Worm (Caenorhabditis elegans) whole organism, L4 larva: ENCODE results near the gene cks-1.
A peak's percentile ranks its signal among the peaks of the same experiment; 100 is the strongest.

ENCODE experiments used
- F49E8.2 ChIP-seq: sonication (generic microtip); optimal IDR thresholded peaks from 2 replicates; lab custom pipeline; 2016; ENCODE audit warnings: missing compliant biosample characterization, mild to moderate bottlenecking, missing genetic modification characterization, borderline replicate concordance
- T26A8.4 ChIP-seq: fragments of 200-800 bp; sonication (Bioruptor generic); IDR thresholded peaks from 2 replicates; pipeline ENCODE4 v1.3.6; 2022; ENCODE audit warnings: missing genetic modification characterization, missing compliant biosample characterization
- Y48G9A.11 ChIP-seq: fragments of 200-800 bp; sonication (Bioruptor generic); IDR thresholded peaks from 2 replicates; pipeline ENCODE4 v1.3.6; 2022; ENCODE audit warnings: missing genetic modification reagents, missing genetic modification characterization, missing compliant biosample characterization
- Y75B8A.6 ChIP-seq: fragments of 200-800 bp; sonication (Bioruptor generic); IDR thresholded peaks from 2 replicates; pipeline ENCODE4 v1.3.6; 2022; ENCODE audit warnings: missing genetic modification reagents, missing genetic modification characterization, missing compliant biosample characterization
- aha-1 ChIP-seq: fragments of 150-350 bp; peaks from one replicate; lab custom pipeline; 2014; ENCODE audit warnings: missing biosample characterization, missing genetic modification characterization
- arid-1 ChIP-seq: fragments of 200-800 bp; sonication (Bioruptor generic); conservative IDR thresholded peaks from 2 replicates; pipeline ENCODE4 v1.3.6; 2022; ENCODE audit warnings: missing genetic modification reagents, missing genetic modification characterization, missing compliant biosample characterization
- attf-4 ChIP-seq: sonication (generic microtip); optimal IDR thresholded peaks from 3 replicates; lab custom pipeline; 2017; ENCODE audit warnings: missing biosample characterization, missing genetic modification characterization
- ceh-82 ChIP-seq: sonication (generic microtip); optimal IDR thresholded peaks from 2 replicates; lab custom pipeline; 2017; ENCODE audit warnings: missing biosample characterization, missing genetic modification characterization
- cey-2 ChIP-seq: sonication (generic microtip); optimal IDR thresholded peaks from 3 replicates; lab custom pipeline; 2017; ENCODE audit warnings: missing genetic modification characterization, mild to moderate bottlenecking, missing compliant biosample characterization, antibody characterized with exemption, borderline replicate concordance; ENCODE audit not compliant: insufficient read depth
- ctbp-1 ChIP-seq: fragments of 200-800 bp; sonication (Bioruptor generic); IDR thresholded peaks from 2 replicates; pipeline ENCODE4 v1.3.6; 2022; ENCODE audit warnings: missing genetic modification reagents, missing genetic modification characterization, missing compliant biosample characterization
- daf-12 ChIP-seq: fragments of 150-350 bp; optimal IDR thresholded peaks from 2 replicates; lab custom pipeline; 2014; ENCODE audit warnings: missing biosample characterization, missing genetic modification reagents, missing genetic modification characterization
- daf-16 ChIP-seq, 3 experiments: sonication (generic microtip); optimal IDR thresholded peaks; 2 replicates each; lab custom pipeline; 2016 to 2017; ENCODE audit warnings: missing genetic modification characterization in 3 of 3, missing genetic modification reagents in 3 of 3, mild to moderate bottlenecking in 2 of 3, missing compliant biosample characterization in 2 of 3, missing biosample characterization in 1 of 3, moderate library complexity in 1 of 3
- dmd-9 ChIP-seq: fragments of 200-800 bp; sonication (Bioruptor generic); IDR thresholded peaks from 2 replicates; pipeline ENCODE4 v1.3.6; 2022; ENCODE audit warnings: missing genetic modification reagents, missing genetic modification characterization, missing compliant biosample characterization
- fos-1 ChIP-seq: fragments of 150-350 bp; optimal IDR thresholded peaks from 2 replicates; lab custom pipeline; 2014; ENCODE audit warnings: missing biosample characterization, missing genetic modification characterization
- lim-7 ChIP-seq: fragments of 200-800 bp; sonication (Bioruptor generic); IDR thresholded peaks from 2 replicates; pipeline ENCODE4 v1.3.6; 2022; ENCODE audit warnings: missing genetic modification characterization, missing compliant biosample characterization
- lin-15B ChIP-seq: fragments of 150-350 bp; sonication (generic microtip); optimal IDR thresholded peaks from 3 replicates; lab custom pipeline; 2014; ENCODE audit warnings: missing biosample characterization, missing genetic modification characterization
- lin-29 ChIP-seq: fragments of 200-800 bp; sonication (Bioruptor generic); IDR thresholded peaks from 2 replicates; pipeline ENCODE4 v1.3.6; 2022; ENCODE audit warnings: missing genetic modification reagents, missing genetic modification characterization, missing compliant biosample characterization
- lin-38 ChIP-seq: fragments of 200-800 bp; sonication (Bioruptor generic); IDR thresholded peaks from 2 replicates; pipeline ENCODE4 v1.3.6; 2022; ENCODE audit warnings: missing genetic modification reagents, missing genetic modification characterization, missing compliant biosample characterization
- lin-39 ChIP-seq: fragments of 150-350 bp; optimal IDR thresholded peaks from 2 replicates; lab custom pipeline; 2014; ENCODE audit warnings: missing biosample characterization, missing genetic modification reagents, missing genetic modification characterization
- mdl-1 ChIP-seq, 2 experiments: fragments of 150-350 bp in 1 of 2; sonication (generic microtip) in 1 of 2; optimal IDR thresholded peaks; 2 replicates each; lab custom pipeline; 2014 to 2017; ENCODE audit warnings: missing biosample characterization in 2 of 2, missing genetic modification characterization in 2 of 2
- mep-1 ChIP-seq: fragments of 150-350 bp; sonication (generic microtip); optimal IDR thresholded peaks from 3 replicates; lab custom pipeline; 2014; ENCODE audit warnings: missing biosample characterization, missing genetic modification characterization
- mes-2 ChIP-seq: sonication (generic microtip); optimal IDR thresholded peaks from 2 replicates; lab custom pipeline; 2016; ENCODE audit warnings: missing genotype, mild to moderate bottlenecking, missing genetic modification characterization, missing compliant biosample characterization; ENCODE audit not compliant: poor library complexity, severe bottlenecking
- nhr-111 ChIP-seq: fragments of 200-800 bp; sonication (Bioruptor generic); optimal IDR thresholded peaks from 2 replicates; lab custom pipeline; 2018; ENCODE audit warnings: mild to moderate bottlenecking, missing genetic modification characterization, missing compliant biosample characterization
- nhr-25 ChIP-seq: sonication (generic microtip); optimal IDR thresholded peaks from 2 replicates; lab custom pipeline; 2017; ENCODE audit warnings: missing genetic modification characterization, mild to moderate bottlenecking, missing compliant biosample characterization, antibody characterized with exemption, moderate library complexity, borderline replicate concordance; ENCODE audit not compliant: insufficient read depth
- nhr-6 ChIP-seq: fragments of 150-350 bp; optimal IDR thresholded peaks from 2 replicates; lab custom pipeline; 2014; ENCODE audit warnings: missing biosample characterization, missing genetic modification characterization
- nhr-76 ChIP-seq: fragments of 150-350 bp; optimal IDR thresholded peaks from 2 replicates; lab custom pipeline; 2014; ENCODE audit warnings: missing biosample characterization, missing genetic modification characterization
- php-3 ChIP-seq: fragments of 200-800 bp; sonication (Bioruptor generic); IDR thresholded peaks from 2 replicates; pipeline ENCODE4 v1.3.6; 2022; ENCODE audit warnings: missing genetic modification reagents, missing genetic modification characterization, missing compliant biosample characterization
- rbr-2 ChIP-seq: sonication (generic microtip); optimal IDR thresholded peaks from 2 replicates; lab custom pipeline; 2016; ENCODE audit warnings: missing genotype, missing genetic modification characterization, missing compliant biosample characterization
- set-16 ChIP-seq: fragments of 200-800 bp; sonication (Bioruptor generic); IDR thresholded peaks from 2 replicates; pipeline ENCODE4 v1.3.6; 2022; ENCODE audit warnings: missing genetic modification reagents, missing genetic modification characterization, missing compliant biosample characterization
- tag-97 ChIP-seq: fragments of 200-800 bp; sonication (Bioruptor generic); IDR thresholded peaks from 2 replicates; pipeline ENCODE4 v1.3.6; 2022; ENCODE audit warnings: missing genetic modification characterization, missing compliant biosample characterization
- tra-1 ChIP-seq: fragments of 200-800 bp; sonication (Bioruptor generic); IDR thresholded peaks from 2 replicates; pipeline ENCODE4 v1.3.6; 2022; ENCODE audit warnings: missing genetic modification reagents, missing genetic modification characterization, missing compliant biosample characterization
- unc-130 ChIP-seq: sonication (generic microtip); optimal IDR thresholded peaks from 2 replicates; lab custom pipeline; 2016; ENCODE audit warnings: missing genetic modification reagents, missing genetic modification characterization, missing compliant biosample characterization
- unc-62 ChIP-seq, 3 experiments: fragments of 150-350 bp in 1 of 3; sonication (generic microtip); optimal IDR thresholded peaks in 2 of 3; peaks in 1 of 3; 1 replicate in 1 of 3; 2 replicates in 2 of 3; lab custom pipeline; 2014 to 2017; ENCODE audit warnings: missing biosample characterization in 3 of 3, missing genetic modification characterization in 3 of 3, missing genetic modification reagents in 3 of 3, missing genotype in 1 of 3
- zip-11 ChIP-seq: fragments of 200-800 bp; sonication (Bioruptor generic); IDR thresholded peaks from 2 replicates; pipeline ENCODE4 v1.3.6; 2022; ENCODE audit warnings: missing genetic modification characterization, missing compliant biosample characterization
- zip-2 ChIP-seq: fragments of 150-350 bp; optimal IDR thresholded peaks from 2 replicates; lab custom pipeline; 2014; ENCODE audit warnings: missing biosample characterization, missing genetic modification characterization

Gene cks-1

DNA sequence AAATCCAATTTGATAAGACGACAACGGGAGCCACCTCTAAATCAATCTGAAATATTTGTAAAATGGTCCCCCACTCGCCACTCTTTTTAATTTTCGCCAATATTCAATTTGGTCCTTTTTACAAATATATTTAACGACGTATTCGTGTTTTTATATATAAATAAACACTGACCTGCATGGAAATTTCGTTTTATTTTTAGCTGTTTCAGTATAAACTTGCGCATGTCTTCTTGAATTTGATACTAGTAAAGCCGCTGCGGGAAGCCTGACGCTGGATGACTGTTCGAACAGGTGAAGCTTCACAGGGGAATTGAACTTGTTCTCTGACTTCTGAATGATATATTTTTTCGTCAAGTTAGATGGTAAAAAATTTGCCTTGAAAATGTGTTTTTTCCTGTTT, 827 bp downstream of the cks-1 start:
- TF ChIP-seq nhr-6 (tag; lab: Kevin White, UChicago) (no peak), zip-11 (GFP tag; lab: Robert Waterston, UW) (no peak), T26A8.4 (GFP tag; lab: Robert Waterston, UW) (no peak), lin-39 (tag; lab: Kevin White, UChicago) (no peak), ctbp-1 (GFP tag; lab: Robert Waterston, UW) (no peak), aha-1 (tag; lab: Kevin White, UChicago) (no peak), mep-1 (tag; lab: Kevin White, UChicago) (no peak), nhr-76 (tag; lab: Kevin White, UChicago) (no peak), attf-4 (tag; lab: Kevin White, UChicago) (no peak), zip-2 (tag; lab: Kevin White, UChicago) (no peak), rbr-2 (tag; lab: Kevin White, UChicago) (no peak), F49E8.2 (tag; lab: Kevin White, UChicago) (peak; percentile 20), lin-38 (GFP tag; lab: Robert Waterston, UW) (0 out of 2 replicates have a peak, but pooled peaks have one; percentile 16)

DNA sequence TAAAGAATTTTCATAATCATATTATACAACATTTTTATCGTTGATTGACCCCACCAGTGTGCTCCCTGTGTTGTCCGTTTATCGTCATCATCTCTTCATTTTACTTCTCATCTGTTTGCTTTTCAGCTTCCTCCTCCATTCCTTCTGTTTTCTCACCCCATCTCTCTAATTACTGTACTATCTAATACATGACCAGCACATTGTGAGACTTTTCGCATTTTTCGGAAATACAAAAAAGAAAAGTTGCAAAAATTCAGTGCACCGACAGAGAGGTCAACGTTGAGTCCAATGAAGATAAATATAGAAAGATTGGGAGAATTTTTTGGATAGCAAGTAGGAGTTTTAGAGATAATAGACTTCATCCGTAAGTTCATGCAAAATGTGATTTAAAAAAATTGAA, 6.2 kb downstream of the cks-1 start:
- TF ChIP-seq nhr-76 (tag; lab: Kevin White, UChicago) (no peak), unc-62 (GFP tag; optimal IDR thresholded peaks at IDR 0.05 in 1 of 2; lab: Kevin White, UChicago) (peak in 1 of 2 experiments; percentile 95), unc-62 (tag; optimal IDR thresholded peaks at IDR 0.05; lab: Kevin White, UChicago) (no peak), nhr-111 (no peak), daf-12 (tag; lab: Kevin White, UChicago) (no peak)

DNA sequence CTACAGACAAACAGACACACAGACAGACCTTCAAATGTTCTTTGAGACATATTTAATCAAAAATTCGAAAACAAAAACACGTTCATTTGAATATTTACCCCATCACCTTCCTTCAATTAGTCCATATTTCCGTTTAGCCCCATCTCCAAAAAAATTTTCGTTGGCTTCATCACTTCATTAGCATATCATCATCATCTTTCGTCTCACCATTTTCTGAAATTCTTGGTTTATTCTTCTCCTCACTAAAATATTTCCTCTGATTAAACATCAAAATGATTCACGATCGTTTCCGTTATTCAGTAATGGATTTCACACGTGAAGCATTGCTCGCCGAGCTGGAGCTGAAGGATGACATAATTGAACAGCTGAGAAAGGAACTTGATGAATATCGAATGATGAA, 6.9 kb downstream of the cks-1 start, which contains the start of gene pkg-2:
Gene pkg-2 (plus strand): TSS at position 301 of the 400 bp plus-strand sequence.
- TF ChIP-seq cey-2 (tag; lab: Kevin White, UChicago), result no peak
- no peak for TF ChIP-seq mes-2 (tag; lab: Kevin White, UChicago)
- TF ChIP-seq dmd-9 (GFP tag; lab: Robert Waterston, UW), result no peak
- no peak for TF ChIP-seq nhr-25
- TF ChIP-seq lin-38 (GFP tag; lab: Robert Waterston, UW), result no peak
- no peak for TF ChIP-seq zip-11 (GFP tag; lab: Robert Waterston, UW)
- no peak for TF ChIP-seq tag-97
- TF ChIP-seq ceh-82 (tag; lab: Kevin White, UChicago), result no peak
- no peak for TF ChIP-seq tra-1
- TF ChIP-seq set-16 (GFP tag; lab: Robert Waterston, UW), result no peak
- no peak for TF ChIP-seq php-3 (GFP tag; lab: Robert Waterston, UW)
- TF ChIP-seq unc-130 (GFP tag; lab: Kevin White, UChicago), result no peak
- TF ChIP-seq daf-16 (GFP tag; optimal IDR thresholded peaks at IDR 0.05; lab: Kevin White, UChicago), result no peak
- TF ChIP-seq daf-16 (tag; optimal IDR thresholded peaks at IDR 0.05; lab: Kevin White, UChicago), result no peak
- TF ChIP-seq fos-1 (tag; lab: Kevin White, UChicago), result no peak
- TF ChIP-seq lin-15B (tag; lab: Kevin White, UChicago), result no peak
- TF ChIP-seq lin-29, result no peak
- no peak for TF ChIP-seq mdl-1 (tag; optimal IDR thresholded peaks at IDR 0.05; lab: Kevin White, UChicago)

DNA sequence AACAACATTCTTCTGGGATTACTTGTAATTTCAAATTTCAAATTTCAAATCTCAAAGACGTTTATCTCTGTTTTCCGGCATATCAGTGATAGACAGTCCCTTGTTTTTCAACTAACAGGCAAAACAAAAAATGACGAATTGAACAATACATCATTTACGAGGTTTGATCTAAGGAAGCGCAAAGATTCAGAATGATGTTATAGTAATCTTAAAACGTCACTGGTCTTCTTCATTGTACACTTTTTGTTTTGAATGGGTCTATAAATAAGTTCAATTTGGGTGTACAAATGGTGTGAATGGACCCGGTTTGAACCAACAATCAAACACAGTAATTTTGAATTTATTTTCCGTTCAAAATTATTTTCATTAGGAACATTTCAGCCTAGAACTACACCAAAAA, 10.3 kb downstream of the cks-1 start:
- TF ChIP-seq lim-7 (no peak), mes-2 (tag; lab: Kevin White, UChicago) (no peak), arid-1 (GFP tag; lab: Robert Waterston, UW) (no peak), Y48G9A.11 (no peak), unc-62 (GFP tag; optimal IDR thresholded peaks at IDR 0.05 in 1 of 2; lab: Kevin White, UChicago) (peak in 1 of 2 experiments; percentile 96), unc-62 (tag; optimal IDR thresholded peaks at IDR 0.05; lab: Kevin White, UChicago) (no peak), Y75B8A.6 (GFP tag; lab: Robert Waterston, UW) (no peak)
